Fruit fly (Drosophila melanogaster) whole organism, embryonic: Measurements from ENCODE around the gene Ir93a.
A peak's percentile ranks its signal among the peaks of the same experiment; 100 is the strongest.

Experiments
- Ada2b ChIP-seq: fragments of 200-800 bp; sonication (Bioruptor generic); IDR thresholded peaks from 2 replicates; pipeline ENCODE4 v1.3.6; 2022; ENCODE audit warnings: missing biosample characterization, missing genetic modification characterization
- CG10462 ChIP-seq: fragments of 200-800 bp; sonication (Bioruptor generic); optimal IDR thresholded peaks from 2 replicates; lab custom pipeline; 2016; ENCODE audit warnings: missing biosample characterization, missing genetic modification characterization
- CG10565 ChIP-seq: fragments of 200-800 bp; sonication (Bioruptor generic); optimal IDR thresholded peaks from 3 replicates; lab custom pipeline; 2016; ENCODE audit warnings: missing biosample characterization, mild to moderate bottlenecking, missing genetic modification characterization
- CG10959 ChIP-seq: fragments of 200-800 bp; sonication (Bioruptor generic); IDR thresholded peaks from 2 replicates; pipeline ENCODE4 v1.3.6; 2022; ENCODE audit warnings: missing biosample characterization, missing genetic modification characterization
- CG12744 ChIP-seq: fragments of 200-800 bp; sonication (Bioruptor generic); optimal IDR thresholded peaks from 2 replicates; lab custom pipeline; 2016; ENCODE audit warnings: missing biosample characterization, missing genetic modification characterization
- CG14050 ChIP-seq: fragments of 200-800 bp; sonication (Bioruptor generic); IDR thresholded peaks from 3 replicates; pipeline ENCODE4 v1.3.6; 2022; ENCODE audit warnings: missing biosample characterization, missing genetic modification characterization
- CG1602 ChIP-seq: fragments of 200-800 bp; sonication (Bioruptor generic); optimal IDR thresholded peaks from 3 replicates; lab custom pipeline; 2016; ENCODE audit warnings: missing biosample characterization, missing genetic modification characterization
- CG17612 ChIP-seq: fragments of 200-800 bp; sonication (Bioruptor generic); IDR thresholded peaks from 2 replicates; pipeline ENCODE4 v1.3.6; 2022; ENCODE audit warnings: missing biosample characterization, missing genetic modification characterization
- CG18599 ChIP-seq: fragments of 200-800 bp; sonication (Bioruptor generic); optimal IDR thresholded peaks from 3 replicates; lab custom pipeline; 2017; ENCODE audit warnings: missing biosample characterization, missing genetic modification characterization, mild to moderate bottlenecking, moderate library complexity, missing genetic modification reagents
- CG2202 ChIP-seq: fragments of 200-800 bp; sonication (Bioruptor generic); optimal IDR thresholded peaks from 2 replicates; lab custom pipeline; 2018; ENCODE audit warnings: missing biosample characterization, mild to moderate bottlenecking, missing genetic modification characterization
- CG2712 ChIP-seq: fragments of 200-800 bp; optimal IDR thresholded peaks from 3 replicates; lab custom pipeline; 2019; ENCODE audit warnings: missing biosample characterization, mild to moderate bottlenecking, missing genetic modification characterization, moderate library complexity
- CG30403 ChIP-seq: fragments of 200-800 bp; sonication (Bioruptor generic); optimal IDR thresholded peaks from 3 replicates; lab custom pipeline; 2016; ENCODE audit warnings: missing biosample characterization, missing genetic modification characterization
- CG42726 ChIP-seq: fragments of 200-800 bp; sonication (Bioruptor generic); IDR thresholded peaks from 2 replicates; pipeline ENCODE4 v1.3.6; 2022; ENCODE audit warnings: missing biosample characterization, missing genetic modification characterization; ENCODE audit not compliant: partially characterized antibody
- CG6654 ChIP-seq: fragments of 200-800 bp; sonication (Bioruptor generic); optimal IDR thresholded peaks from 2 replicates; lab custom pipeline; 2017; ENCODE audit warnings: missing biosample characterization, mild to moderate bottlenecking, missing genetic modification characterization
- CG6683 ChIP-seq: fragments of 200-800 bp; sonication (Bioruptor generic); optimal IDR thresholded peaks from 2 replicates; lab custom pipeline; 2017; ENCODE audit warnings: missing biosample characterization, mild to moderate bottlenecking, missing genetic modification characterization, missing genetic modification reagents
- CG6791 ChIP-seq: fragments of 200-800 bp; sonication (Bioruptor generic); IDR thresholded peaks from 3 replicates; pipeline ENCODE4 v1.3.6; 2022; ENCODE audit warnings: missing biosample characterization, missing genetic modification characterization; ENCODE audit not compliant: partially characterized antibody
- CG6813 ChIP-seq: fragments of 200-800 bp; sonication (Bioruptor generic); optimal IDR thresholded peaks from 2 replicates; lab custom pipeline; 2017; ENCODE audit warnings: missing biosample characterization, missing genetic modification characterization, mild to moderate bottlenecking, moderate library complexity, missing genetic modification reagents
- CG8765 ChIP-seq: fragments of 200-800 bp; sonication (Bioruptor generic); IDR thresholded peaks from 2 replicates; pipeline ENCODE4 v1.3.6; 2022; ENCODE audit warnings: missing biosample characterization, missing genetic modification characterization
- CG9215 ChIP-seq: fragments of 200-800 bp; sonication (Bioruptor generic); IDR thresholded peaks from 2 replicates; pipeline ENCODE4 v1.3.6; 2022; ENCODE audit warnings: missing biosample characterization, missing genetic modification characterization
- CTCF ChIP-seq: fragments of 200-800 bp; sonication (Bioruptor generic); optimal IDR thresholded peaks from 2 replicates; lab custom pipeline; 2017; ENCODE audit warnings: missing biosample characterization, mild to moderate bottlenecking, missing genetic modification characterization, moderate library complexity
- D19A ChIP-seq: fragments of 200-800 bp; optimal IDR thresholded peaks from 3 replicates; lab custom pipeline; 2019; ENCODE audit warnings: missing biosample characterization, mild to moderate bottlenecking, missing genetic modification characterization, moderate library complexity
- Dll ChIP-seq: fragments of 200-800 bp; sonication (Bioruptor generic); IDR thresholded peaks from 4 replicates; pipeline ENCODE4 v1.3.6; 2022; ENCODE audit warnings: missing biosample characterization, missing genetic modification characterization; ENCODE audit not compliant: partially characterized antibody
- Doc2 ChIP-seq: fragments of 200-800 bp; sonication (Bioruptor generic); IDR thresholded peaks from 2 replicates; pipeline ENCODE4 v1.3.6; 2022; ENCODE audit warnings: missing biosample characterization, missing genetic modification characterization
- Drgx ChIP-seq: fragments of 200-800 bp; sonication (Bioruptor generic); IDR thresholded peaks from 2 replicates; pipeline ENCODE4 v1.3.6; 2022; ENCODE audit warnings: missing biosample characterization, missing genetic modification characterization
- Eip74EF ChIP-seq, 2 experiments: fragments of 200-800 bp in 1 of 2; fragments of >200 bp in 1 of 2; sonication (Bioruptor generic) in 1 of 2; optimal IDR thresholded peaks; 2 replicates each; lab custom pipeline; 2017 to 2019; ENCODE audit warnings: missing biosample characterization in 2 of 2, missing genetic modification characterization in 2 of 2, mild to moderate bottlenecking in 1 of 2, moderate library complexity in 1 of 2
- Hr3 ChIP-seq: fragments of 200-800 bp; sonication (Bioruptor generic); optimal IDR thresholded peaks from 3 replicates; lab custom pipeline; 2016; ENCODE audit warnings: missing biosample characterization, missing genetic modification characterization
- Mrtf ChIP-seq: fragments of 200-800 bp; sonication (Bioruptor generic); IDR thresholded peaks from 3 replicates; pipeline ENCODE4 v1.3.6; 2022; ENCODE audit warnings: missing biosample characterization, missing genetic modification characterization
- NfI ChIP-seq: fragments of 200-800 bp; sonication (Bioruptor generic); optimal IDR thresholded peaks from 3 replicates; lab custom pipeline; 2018; ENCODE audit warnings: missing biosample characterization, mild to moderate bottlenecking, missing genetic modification characterization, moderate library complexity
- Opbp ChIP-seq: fragments of 200-800 bp; sonication (Bioruptor generic); IDR thresholded peaks from 3 replicates; pipeline ENCODE4 v1.3.6; 2022; ENCODE audit warnings: missing biosample characterization, missing genetic modification characterization; ENCODE audit not compliant: partially characterized antibody
- Scr ChIP-seq: fragments of 200-800 bp; sonication (Bioruptor generic); IDR thresholded peaks from 2 replicates; pipeline ENCODE4 v1.3.6; 2022; ENCODE audit warnings: missing biosample characterization, missing genetic modification characterization; ENCODE audit not compliant: partially characterized antibody
- Stat92E ChIP-seq, 3 experiments: fragments of >200 bp in 2 of 3; fragments of 200-800 bp in 1 of 3; sonication (Bioruptor generic) in 1 of 3; optimal IDR thresholded peaks; 2 replicates each; lab custom pipeline; 2017 to 2019; ENCODE audit warnings: missing biosample characterization in 3 of 3, missing genetic modification characterization in 3 of 3, mild to moderate bottlenecking in 1 of 3, moderate library complexity in 1 of 3
- Trl ChIP-seq, 3 experiments: fragments of >200 bp in 2 of 3; fragments of 200-800 bp in 1 of 3; sonication (Bioruptor generic) in 1 of 3; optimal IDR thresholded peaks; 2 replicates in 1 of 3; 3 replicates in 2 of 3; lab custom pipeline; 2016 to 2017; ENCODE audit warnings: missing biosample characterization in 1 of 3, missing genetic modification characterization in 1 of 3
- ase ChIP-seq: fragments of 200-800 bp; sonication (Bioruptor generic); IDR thresholded peaks from 3 replicates; pipeline ENCODE4 v1.3.6; 2022; ENCODE audit warnings: missing biosample characterization, missing genetic modification characterization
- ash1 ChIP-seq: fragments of 200-800 bp; sonication (Bioruptor generic); optimal IDR thresholded peaks from 2 replicates; lab custom pipeline; 2018; ENCODE audit warnings: missing biosample characterization, mild to moderate bottlenecking, missing genetic modification characterization
- btn ChIP-seq: fragments of 200-800 bp; sonication (Bioruptor generic); optimal IDR thresholded peaks from 2 replicates; lab custom pipeline; 2016; ENCODE audit warnings: missing biosample characterization, missing genetic modification characterization
- dmrt99B ChIP-seq: fragments of 200-800 bp; sonication (Bioruptor generic); optimal IDR thresholded peaks from 2 replicates; lab custom pipeline; 2018; ENCODE audit warnings: missing biosample characterization, mild to moderate bottlenecking, missing genetic modification characterization, moderate library complexity
- eve ChIP-seq, 2 experiments: fragments of >200 bp; optimal IDR thresholded peaks; 2 replicates each; lab custom pipeline; 2017; ENCODE audit warnings: missing biosample characterization in 2 of 2, missing genetic modification characterization in 2 of 2
- fd64A ChIP-seq: fragments of 200-800 bp; sonication (Bioruptor generic); optimal IDR thresholded peaks from 3 replicates; lab custom pipeline; 2018; ENCODE audit warnings: missing biosample characterization, mild to moderate bottlenecking, missing genetic modification characterization
- gcm2 ChIP-seq: fragments of 200-800 bp; sonication (Bioruptor generic); optimal IDR thresholded peaks from 2 replicates; lab custom pipeline; 2016; ENCODE audit warnings: missing biosample characterization, missing genetic modification characterization
- lmd ChIP-seq: fragments of 200-800 bp; sonication (Bioruptor generic); IDR thresholded peaks from 2 replicates; pipeline ENCODE4 v1.3.6; 2022; ENCODE audit warnings: missing biosample characterization, missing genetic modification characterization
- nom ChIP-seq: fragments of 200-800 bp; sonication (Bioruptor generic); optimal IDR thresholded peaks from 2 replicates; lab custom pipeline; 2017; ENCODE audit warnings: missing biosample characterization, missing genetic modification characterization, mild to moderate bottlenecking, moderate library complexity, missing genetic modification reagents
- onecut ChIP-seq: fragments of 200-800 bp; sonication (Bioruptor generic); IDR thresholded peaks from 2 replicates; pipeline ENCODE4 v1.3.6; 2022; ENCODE audit warnings: missing biosample characterization, missing genetic modification characterization
- pros ChIP-seq: fragments of 200-800 bp; sonication (Bioruptor generic); optimal IDR thresholded peaks from 3 replicates; lab custom pipeline; 2019; ENCODE audit warnings: missing biosample characterization, mild to moderate bottlenecking, missing genetic modification characterization, moderate library complexity
- ranshi ChIP-seq: fragments of 200-800 bp; sonication (Bioruptor generic); IDR thresholded peaks from 2 replicates; pipeline ENCODE4 v1.3.6; 2022; ENCODE audit warnings: missing biosample characterization, missing genetic modification characterization
- slou ChIP-seq: fragments of 200-800 bp; sonication (Bioruptor generic); optimal IDR thresholded peaks from 3 replicates; lab custom pipeline; 2016; ENCODE audit warnings: missing biosample characterization, missing genetic modification characterization
- ssp ChIP-seq: fragments of 200-800 bp; sonication (Bioruptor generic); IDR thresholded peaks from 2 replicates; pipeline ENCODE4 v1.3.6; 2022; ENCODE audit warnings: missing biosample characterization, missing genetic modification characterization
- tap ChIP-seq: fragments of 200-800 bp; optimal IDR thresholded peaks from 3 replicates; lab custom pipeline; 2019; ENCODE audit warnings: missing biosample characterization, mild to moderate bottlenecking, missing genetic modification characterization, moderate library complexity
- tin ChIP-seq: fragments of 200-800 bp; sonication (Bioruptor generic); optimal IDR thresholded peaks from 3 replicates; lab custom pipeline; 2016; ENCODE audit warnings: missing biosample characterization, missing genetic modification characterization
- ttk ChIP-seq: fragments of 200-800 bp; sonication (Bioruptor generic); IDR thresholded peaks from 2 replicates; pipeline ENCODE4 v2.1.2; 2022; ENCODE audit warnings: missing biosample characterization, missing genetic modification characterization

Gene Ir93a

dm6 chr3R:20832689-20833524, 26.8 kb downstream of the Ir93a start, which contains the start of gene Synd (continued):
- no peak for TF ChIP-seq CG6791 (GFP tag; lab: Robert Waterston, UW)
- TF ChIP-seq CG8765 (GFP tag; lab: Robert Waterston, UW): no peak
- no peak for TF ChIP-seq CG1602
- peak in 1 of 2 experiments; percentile 6 for TF ChIP-seq Trl (optimal IDR thresholded peaks at IDR 0.05; lab: Kevin White, UChicago)
- no peak for TF ChIP-seq Trl (GFP tag; optimal IDR thresholded peaks at IDR 0.05; lab: Kevin White, UChicago)
- no peak for TF ChIP-seq ash1 (GFP tag; lab: Kevin White, UChicago)
- no peak for TF ChIP-seq CG17612 (GFP tag; lab: Robert Waterston, UW)
- no peak for TF ChIP-seq gcm2 (GFP tag; lab: Kevin White, UChicago)
- no peak for TF ChIP-seq CG12744
- TF ChIP-seq CG6813 (GFP tag; lab: Kevin White, UChicago): peak; percentile 7
- TF ChIP-seq dmrt99B (tag; lab: Kevin White, UChicago): no peak
- no peak for TF ChIP-seq slou
- no peak for TF ChIP-seq Dll (GFP tag; lab: Robert Waterston, UW)
- TF ChIP-seq tap (tag; lab: Kevin White, UChicago): no peak
- no peak for TF ChIP-seq Doc2
- TF ChIP-seq CG6654: no peak
- TF ChIP-seq CG6683: peak; percentile 5
- TF ChIP-seq Eip74EF (GFP tag; optimal IDR thresholded peaks at IDR 0.05; lab: Kevin White, UChicago): peak in 1 of 2 experiments; percentile 31
- no peak for TF ChIP-seq ttk (GFP tag; lab: Robert Waterston, UW)
- TF ChIP-seq Stat92E (GFP tag; optimal IDR thresholded peaks at IDR 0.05; lab: Kevin White, UChicago): peak in 1 of 3 experiments; percentile 40
- TF ChIP-seq CG18599 (GFP tag; lab: Kevin White, UChicago): peak; percentile 52
- no peak for TF ChIP-seq ranshi (GFP tag; lab: Robert Waterston, UW)
- peak; percentile 90 for TF ChIP-seq pros (GFP tag; lab: Kevin White, UChicago)
- no peak for TF ChIP-seq NfI (GFP tag; lab: Kevin White, UChicago)
- no peak for TF ChIP-seq eve (GFP tag; optimal IDR thresholded peaks at IDR 0.05; lab: Kevin White, UChicago)
- TF ChIP-seq CG10565 (GFP tag; lab: Kevin White, UChicago): no peak
- no peak for TF ChIP-seq CG42726 (GFP tag; lab: Robert Waterston, UW)
- TF ChIP-seq lmd: peak; percentile 23; the same call in 1 of the 2 replicates
- peak; percentile 48 for TF ChIP-seq nom (GFP tag; lab: Kevin White, UChicago)
- TF ChIP-seq fd64A: no peak
- TF ChIP-seq Mrtf: no peak
- no peak for TF ChIP-seq Hr3
- no peak for TF ChIP-seq ase
- TF ChIP-seq Opbp (GFP tag; lab: Robert Waterston, UW): no peak
- no peak; the same call in 1 of the 2 replicates for TF ChIP-seq Scr (GFP tag; lab: Robert Waterston, UW)
- TF ChIP-seq onecut (GFP tag; lab: Robert Waterston, UW): no peak
- TF ChIP-seq CG2712 (tag; lab: Kevin White, UChicago): peak; percentile 11
- TF ChIP-seq tin (GFP tag; lab: Kevin White, UChicago): no peak
- TF ChIP-seq CG10959: no peak
- TF ChIP-seq Drgx (GFP tag; lab: Robert Waterston, UW): 0 out of 2 replicates have a peak, but pooled peaks have one; percentile 16
- TF ChIP-seq Ada2b (GFP tag; lab: Robert Waterston, UW): no peak
- no peak for TF ChIP-seq CG14050
- no peak for TF ChIP-seq CG2202 (tag; lab: Kevin White, UChicago)
- no peak for TF ChIP-seq CTCF
- TF ChIP-seq D19A (tag; lab: Kevin White, UChicago): peak; percentile 22
- TF ChIP-seq CG9215 (GFP tag; lab: Robert Waterston, UW): no peak
- TF ChIP-seq CG10462 (GFP tag; lab: Kevin White, UChicago): no peak
- TF ChIP-seq ssp (GFP tag; lab: Robert Waterston, UW): no peak
- no peak for TF ChIP-seq btn (GFP tag; lab: Kevin White, UChicago)
- no peak for TF ChIP-seq CG30403 (GFP tag; lab: Kevin White, UChicago)
